Worm (Caenorhabditis elegans) whole organism, mixed stage, embryonic: ENCODE results near the gene grl-7.

Experiments
- M03D4.4 ChIP-seq: sonication (generic microtip); optimal IDR thresholded peaks from 2 replicates; lab custom pipeline; 2017; ENCODE audit warnings: mild to moderate bottlenecking, missing genetic modification characterization, missing compliant biosample characterization
- ceh-39 ChIP-seq: fragments of 150-350 bp; optimal IDR thresholded peaks from 2 replicates; lab custom pipeline; 2014; ENCODE audit warnings: missing biosample characterization, missing genetic modification characterization
- ceh-43 ChIP-seq: fragments of 200-800 bp; sonication (Bioruptor generic); optimal IDR thresholded peaks from 2 replicates; lab custom pipeline; 2018; ENCODE audit warnings: mild to moderate bottlenecking, missing genetic modification characterization, moderate library complexity, missing compliant biosample characterization
- ceh-83 ChIP-seq: fragments of 200-800 bp; sonication (Bioruptor generic); optimal IDR thresholded peaks from 2 replicates; lab custom pipeline; 2018; ENCODE audit warnings: mild to moderate bottlenecking, missing genetic modification characterization, missing compliant biosample characterization
- ces-1 ChIP-seq: fragments of 150-350 bp; optimal IDR thresholded peaks from 2 replicates; lab custom pipeline; 2014; ENCODE audit warnings: missing biosample characterization, missing genetic modification reagents, missing genetic modification characterization
- cnd-1 ChIP-seq: fragments of 200-800 bp; sonication (Bioruptor generic); optimal IDR thresholded peaks from 2 replicates; lab custom pipeline; 2018; ENCODE audit warnings: mild to moderate bottlenecking, missing genetic modification characterization, missing compliant biosample characterization
- drap-1 ChIP-seq: fragments of 200-800 bp; sonication (Bioruptor generic); optimal IDR thresholded peaks from 3 replicates; lab custom pipeline; 2018; ENCODE audit warnings: mild to moderate bottlenecking, missing genetic modification characterization, missing compliant biosample characterization
- elt-1 ChIP-seq: sonication (generic microtip); optimal IDR thresholded peaks from 2 replicates; lab custom pipeline; 2017; ENCODE audit warnings: missing genetic modification characterization, mild to moderate bottlenecking, missing compliant biosample characterization, antibody characterized with exemption, moderate library complexity, borderline replicate concordance; ENCODE audit not compliant: insufficient read depth
- elt-3 ChIP-seq: fragments of 150-350 bp; optimal IDR thresholded peaks from 2 replicates; lab custom pipeline; 2014; ENCODE audit warnings: missing biosample characterization, missing genetic modification characterization
- flh-1 ChIP-seq: fragments of 200-800 bp; sonication (Bioruptor generic); optimal IDR thresholded peaks from 2 replicates; lab custom pipeline; 2018; ENCODE audit warnings: mild to moderate bottlenecking, missing genetic modification characterization, moderate library complexity, missing compliant biosample characterization
- ham-2 ChIP-seq: fragments of 200-800 bp; sonication (Bioruptor generic); optimal IDR thresholded peaks from 2 replicates; lab custom pipeline; 2018; ENCODE audit warnings: mild to moderate bottlenecking, missing genetic modification characterization, missing compliant biosample characterization
- lin-32 ChIP-seq: fragments of 200-800 bp; sonication (Bioruptor generic); optimal IDR thresholded peaks from 2 replicates; lab custom pipeline; 2018; ENCODE audit warnings: mild to moderate bottlenecking, missing genetic modification characterization, missing compliant biosample characterization
- lsy-2 ChIP-seq: fragments of 150-350 bp; optimal IDR thresholded peaks from 2 replicates; lab custom pipeline; 2014; ENCODE audit warnings: missing biosample characterization, missing genetic modification characterization
- mab-5 ChIP-seq: fragments of 150-350 bp; optimal IDR thresholded peaks from 2 replicates; lab custom pipeline; 2014; ENCODE audit warnings: missing biosample characterization, missing genetic modification characterization
- mep-1 ChIP-seq: fragments of 150-350 bp; optimal IDR thresholded peaks from 2 replicates; lab custom pipeline; 2017; ENCODE audit warnings: missing biosample characterization, missing genetic modification reagents, missing genetic modification characterization, inconsistent platforms
- mls-2 ChIP-seq: sonication (generic microtip); optimal IDR thresholded peaks from 2 replicates; lab custom pipeline; 2016; ENCODE audit warnings: mild to moderate bottlenecking, missing genetic modification characterization, moderate library complexity, missing compliant biosample characterization
- nhr-12 ChIP-seq: fragments of 150-350 bp; optimal IDR thresholded peaks from 2 replicates; lab custom pipeline; 2014; ENCODE audit warnings: missing biosample characterization, missing genetic modification characterization
- nhr-2 ChIP-seq: fragments of 150-350 bp; optimal IDR thresholded peaks from 2 replicates; lab custom pipeline; 2014; ENCODE audit warnings: missing biosample characterization, missing genetic modification characterization
- nhr-237 ChIP-seq: fragments of 150-350 bp; optimal IDR thresholded peaks from 2 replicates; lab custom pipeline; 2014; ENCODE audit warnings: missing biosample characterization, missing genetic modification characterization
- nhr-76 ChIP-seq: sonication (generic microtip); optimal IDR thresholded peaks from 2 replicates; lab custom pipeline; 2017; ENCODE audit warnings: missing biosample characterization, missing genetic modification characterization
- pha-4 ChIP-seq: fragments of 150-350 bp; optimal IDR thresholded peaks from 2 replicates; lab custom pipeline; 2018; ENCODE audit warnings: missing biosample characterization, missing genetic modification reagents, missing genetic modification characterization
- sem-2 ChIP-seq: fragments of 200-800 bp; sonication (Bioruptor generic); optimal IDR thresholded peaks from 2 replicates; lab custom pipeline; 2018; ENCODE audit warnings: mild to moderate bottlenecking, missing genetic modification characterization, missing compliant biosample characterization
- snpc-4 ChIP-seq: fragments of 150-350 bp; optimal IDR thresholded peaks from 2 replicates; lab custom pipeline; 2014; ENCODE audit warnings: missing biosample characterization, missing genetic modification characterization
- sptf-1 ChIP-seq: sonication (generic microtip); optimal IDR thresholded peaks from 2 replicates; lab custom pipeline; 2017; ENCODE audit warnings: mild to moderate bottlenecking, missing genetic modification characterization, moderate library complexity, missing compliant biosample characterization
- unc-120 ChIP-seq: sonication (generic microtip); optimal IDR thresholded peaks from 2 replicates; lab custom pipeline; 2017; ENCODE audit warnings: missing genetic modification characterization, missing compliant biosample characterization; ENCODE audit not compliant: poor library complexity, severe bottlenecking
- unc-39 ChIP-seq: fragments of 150-350 bp; optimal IDR thresholded peaks from 2 replicates; lab custom pipeline; 2014; ENCODE audit warnings: missing biosample characterization, missing genetic modification characterization
- unc-62 ChIP-seq: fragments of 150-350 bp; optimal IDR thresholded peaks from 2 replicates; lab custom pipeline; 2014; ENCODE audit warnings: missing biosample characterization, missing genetic modification reagents, missing genetic modification characterization
- zip-8 ChIP-seq: fragments of 150-350 bp; optimal IDR thresholded peaks from 2 replicates; lab custom pipeline; 2014; ENCODE audit warnings: missing biosample characterization, missing genetic modification characterization
- ztf-11 ChIP-seq: fragments of 150-350 bp; optimal IDR thresholded peaks from 2 replicates; lab custom pipeline; 2014; ENCODE audit warnings: missing biosample characterization, missing genetic modification characterization

The grl-7 gene

ce11 chrV:11344112-11344511, 2.7 kb downstream of the grl-7 start:
- TF ChIP-seq mls-2 (tag; lab: Kevin White, UChicago), result no peak
- peak; percentile 76 for TF ChIP-seq elt-1 (tag; lab: Kevin White, UChicago)
- TF ChIP-seq, all 35 proteins: peak for 1

- TF ChIP-seq ces-1 (GFP tag; lab: Kevin White, UChicago) (peak; percentile 94), drap-1 (GFP tag; lab: Kevin White, UChicago) (no peak)
Observed at ce11 chrV:11341913-11342312, 4.9 kb downstream of the grl-7 start, which contains the start of gene T02E9.5. Gene T02E9.5, plus strand, starts transcription at chrV:11342233.

ce11 chrV:11341130-11341675, 5.6 kb downstream of the grl-7 start:
- TF ChIP-seq nhr-12 (tag; lab: Kevin White, UChicago) (no peak), ces-1 (GFP tag; lab: Kevin White, UChicago) (peak; percentile 95), ceh-43 (GFP tag; lab: Kevin White, UChicago) (no peak), nhr-237 (tag; lab: Kevin White, UChicago) (no peak), mep-1 (tag; lab: Kevin White, UChicago) (no peak), ceh-83 (GFP tag; lab: Kevin White, UChicago) (no peak), mab-5 (tag; lab: Kevin White, UChicago) (no peak), unc-62 (GFP tag; lab: Kevin White, UChicago) (no peak), sem-2 (GFP tag; lab: Kevin White, UChicago) (no peak), nhr-2 (no peak), elt-3 (tag; lab: Kevin White, UChicago) (no peak), mls-2 (tag; lab: Kevin White, UChicago) (peak; percentile 43), unc-39 (tag; lab: Kevin White, UChicago) (no peak), cnd-1 (no peak)

ce11 chrV:11336877-11337276, 9.9 kb downstream of the grl-7 start:
- TF ChIP-seq cnd-1 (no peak), ham-2 (GFP tag; lab: Kevin White, UChicago) (no peak), ces-1 (GFP tag; lab: Kevin White, UChicago) (peak; percentile 91), pha-4 (no peak)

DNA sequence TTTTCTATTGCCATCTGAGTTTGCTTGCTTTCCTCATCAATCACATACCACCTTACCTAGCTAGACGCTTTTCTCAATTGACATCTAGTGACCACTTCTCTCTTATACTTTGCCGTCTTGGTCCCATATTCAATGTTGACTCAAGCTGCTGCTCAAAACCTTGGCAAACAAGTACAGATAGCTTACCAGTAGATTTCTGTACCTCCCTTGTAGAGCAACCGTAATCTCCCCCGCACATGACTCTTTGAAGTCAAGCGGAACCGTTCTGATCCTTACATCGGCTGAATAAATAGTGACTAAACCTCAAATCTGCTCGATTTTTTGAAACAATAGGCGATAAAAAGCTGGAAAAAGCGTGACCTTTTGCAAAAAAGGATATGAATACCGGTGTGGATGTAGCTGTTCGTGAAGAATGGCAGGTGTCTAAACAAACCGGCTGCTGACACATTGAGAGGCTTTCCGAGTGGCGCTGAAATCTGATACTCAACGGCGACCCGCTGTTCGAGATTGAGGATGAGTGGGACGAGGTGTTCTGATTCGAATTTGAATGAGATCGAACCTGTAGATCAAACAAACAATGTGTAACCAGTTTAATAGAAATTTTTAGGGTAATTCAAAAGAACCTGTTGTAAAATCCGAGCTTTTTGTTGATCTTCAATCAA, 10.9 kb downstream of the grl-7 start:
- TF ChIP-seq pha-4, result peak; percentile 4
- no peak for TF ChIP-seq unc-120 (tag; lab: Kevin White, UChicago)
- peak; percentile 8 for TF ChIP-seq nhr-2

DNA sequence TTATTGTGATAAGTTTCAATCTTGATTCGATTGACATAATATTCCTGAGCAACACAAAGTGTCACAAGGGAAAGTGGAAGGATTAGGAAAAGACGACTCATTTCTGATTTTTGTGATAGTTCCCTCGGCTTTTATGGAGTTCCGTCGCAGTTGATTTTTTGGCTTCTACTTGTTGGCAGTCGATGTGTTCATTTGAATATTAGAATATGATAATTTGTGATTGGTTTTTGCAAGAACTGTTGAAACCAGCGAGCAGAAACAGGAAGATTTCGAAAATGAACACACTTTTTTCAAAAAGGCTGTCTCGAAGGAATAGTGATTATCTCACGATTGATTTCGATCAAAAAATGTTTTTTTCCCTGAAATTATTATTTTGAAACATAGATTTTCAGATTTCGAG, 12.6 kb downstream of the grl-7 start, which contains the start of gene T02E9.6:
Gene T02E9.6, minus strand, starts transcription at position 101 of the 400 bp plus-strand sequence.
- TF ChIP-seq pha-4 (no peak), lin-32 (no peak), ceh-39 (no peak), nhr-2 (no peak), zip-8 (tag; lab: Kevin White, UChicago) (no peak), cnd-1 (no peak), flh-1 (no peak)

DNA sequence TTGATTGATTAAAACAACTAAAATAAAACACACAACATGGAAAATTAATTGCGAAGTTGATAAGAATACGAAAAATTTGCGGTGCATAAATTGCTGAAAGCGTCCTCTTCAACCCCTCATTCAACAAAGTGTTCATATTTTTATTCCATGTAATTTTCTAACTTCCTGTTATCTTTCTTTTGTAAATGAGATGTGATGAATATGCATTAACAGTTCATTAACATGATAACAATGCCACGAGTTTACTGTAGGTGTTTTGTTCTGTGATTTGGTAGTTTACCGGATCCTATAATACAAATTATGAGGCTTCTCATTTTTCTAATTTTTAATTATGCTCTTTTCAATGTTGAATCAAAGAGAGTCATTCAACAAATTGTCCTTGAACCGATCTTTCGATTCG, 17.7 kb downstream of the grl-7 start, which contains the start of gene F47G9.6:
Gene F47G9.6, plus strand, starts transcription at position 301 of the 400 bp plus-strand sequence.
- TF ChIP-seq nhr-12 (tag; lab: Kevin White, UChicago), result no peak
- TF ChIP-seq ces-1 (GFP tag; lab: Kevin White, UChicago), result no peak
- TF ChIP-seq pha-4, result no peak
- no peak for TF ChIP-seq drap-1 (GFP tag; lab: Kevin White, UChicago)
- no peak for TF ChIP-seq ceh-83 (GFP tag; lab: Kevin White, UChicago)
- TF ChIP-seq nhr-237 (tag; lab: Kevin White, UChicago), result no peak
- no peak for TF ChIP-seq nhr-76
- no peak for TF ChIP-seq M03D4.4 (tag; lab: Kevin White, UChicago)
- TF ChIP-seq elt-3 (tag; lab: Kevin White, UChicago), result no peak
- no peak for TF ChIP-seq mab-5 (tag; lab: Kevin White, UChicago)
- TF ChIP-seq lin-32, result no peak
- no peak for TF ChIP-seq mep-1 (tag; lab: Kevin White, UChicago)
- no peak for TF ChIP-seq lsy-2 (tag; lab: Kevin White, UChicago)
- no peak for TF ChIP-seq zip-8 (tag; lab: Kevin White, UChicago)
- no peak for TF ChIP-seq ztf-11 (tag; lab: Kevin White, UChicago)
- TF ChIP-seq sptf-1 (tag; lab: Kevin White, UChicago), result no peak
- TF ChIP-seq snpc-4, result no peak
